Worm (Caenorhabditis elegans): ENCODE data around the gene F10C1.23.
A peak's percentile ranks its signal among the peaks of the same experiment; 100 is the strongest.

F10C1.23 gene

ce11 chrII:5768274-5768820 is 10.5 kb downstream of the F10C1.23 start:
- TF ChIP-seq ceh-100 (GFP tag; IDR thresholded peaks at IDR 0.05), result no peak
- TF ChIP-seq dpff-1 (tag; optimal IDR thresholded peaks at IDR 0.05), result no peak
- TF ChIP-seq nfya-1 (tag; optimal IDR thresholded peaks at IDR 0.05; ENCODE audit: borderline replicate concordance, insufficient read depth), result no peak
- TF ChIP-seq T26A5.8 (tag; optimal IDR thresholded peaks at IDR 0.05), result no peak

- peak; percentile 33; the same call in 1 of the 2 replicates for TF ChIP-seq egrh-3 (GFP tag; IDR thresholded peaks at IDR 0.05)
- no peak for TF ChIP-seq ztf-3 (GFP tag; optimal IDR thresholded peaks at IDR 0.05)
- TF ChIP-seq zfh-2 (GFP tag; conservative IDR thresholded peaks at IDR 0.05), result peak; percentile 59; the same call in 1 of the 2 replicates
- TF ChIP-seq nfyb-1 (GFP tag; IDR thresholded peaks at IDR 0.05), result peak; percentile 83
- TF ChIP-seq T07F8.4 (tag; optimal IDR thresholded peaks at IDR 0.05), result peak; percentile 37
- TF ChIP-seq madf-3 (GFP tag; IDR thresholded peaks at IDR 0.05), result 0 out of 2 replicates have a peak, but pooled peaks have one; percentile 55
- peak; percentile 73 for TF ChIP-seq dox-1 (GFP tag; IDR thresholded peaks at IDR 0.05)
- TF ChIP-seq cebp-1 (GFP tag; IDR thresholded peaks at IDR 0.05), result no peak
- no peak for TF ChIP-seq cebp-1 (tag; optimal IDR thresholded peaks at IDR 0.05)
- no peak for TF ChIP-seq akir-1 (GFP tag; optimal IDR thresholded peaks at IDR 0.05)
- TF ChIP-seq snpc-1.3 (tag; optimal IDR thresholded peaks at IDR 0.05; ENCODE audit: insufficient read depth), result peak; percentile 20
- no peak for TF ChIP-seq lag-1 (GFP tag; IDR thresholded peaks at IDR 0.05)
- TF ChIP-seq hmg-20 (GFP tag; IDR thresholded peaks at IDR 0.05), result no peak
- TF ChIP-seq B0019.2 (GFP tag; conservative IDR thresholded peaks at IDR 0.05), result no peak
- TF ChIP-seq ztf-22 (GFP tag; optimal IDR thresholded peaks at IDR 0.05), result no peak
- TF ChIP-seq repo-1 (tag; optimal IDR thresholded peaks at IDR 0.05), result peak; percentile 2
- no peak for TF ChIP-seq T26A5.8 (tag; optimal IDR thresholded peaks at IDR 0.05)
- TF ChIP-seq F49E8.2 (tag; optimal IDR thresholded peaks at IDR 0.05; ENCODE audit: insufficient read depth), result no peak
- peak; percentile 57 for TF ChIP-seq madf-6 (GFP tag; IDR thresholded peaks at IDR 0.05)
- no peak for TF ChIP-seq B0035.1 (tag; optimal IDR thresholded peaks at IDR 0.05)
- peak; percentile 57 for TF ChIP-seq somi-1 (GFP tag; optimal IDR thresholded peaks at IDR 0.05)
- no peak for TF ChIP-seq F55B11.4 (tag; optimal IDR thresholded peaks at IDR 0.05; ENCODE audit: borderline replicate concordance, insufficient read depth)
- no peak for TF ChIP-seq C06A6.2 (GFP tag; conservative IDR thresholded peaks at IDR 0.05)
- TF ChIP-seq F39B2.1 (GFP tag; IDR thresholded peaks at IDR 0.05), result no peak
- TF ChIP-seq ztf-18 (tag; optimal IDR thresholded peaks at IDR 0.05), result peak; percentile 58
- TF ChIP-seq efl-1 (GFP tag; optimal IDR thresholded peaks at IDR 0.05), result no peak
- TF ChIP-seq gei-17 (GFP tag; optimal IDR thresholded peaks at IDR 0.05), result no peak
- no peak for TF ChIP-seq attf-3 (GFP tag; conservative IDR thresholded peaks at IDR 0.05)
- no peak for TF ChIP-seq ztf-26 (tag; optimal IDR thresholded peaks at IDR 0.05)
- peak; percentile 54 for TF ChIP-seq zim-3 (tag; optimal IDR thresholded peaks at IDR 0.05)
- no peak for TF ChIP-seq Y67H2A.10 (GFP tag; conservative IDR thresholded peaks at IDR 0.05)
- peak; percentile 73; the same call in 1 of the 2 replicates for TF ChIP-seq ztf-6 (GFP tag; IDR thresholded peaks at IDR 0.05)
- TF ChIP-seq attf-5 (GFP tag; optimal IDR thresholded peaks at IDR 0.05), result peak; percentile 35
- no peak for TF ChIP-seq ztf-25 (GFP tag; IDR thresholded peaks at IDR 0.05)
- no peak for TF ChIP-seq hlh-26 (GFP tag; conservative IDR thresholded peaks at IDR 0.05)
- peak; percentile 31 for TF ChIP-seq ZK185.1 (tag; optimal IDR thresholded peaks at IDR 0.05; ENCODE audit: poor library complexity, severe bottlenecking)
- TF ChIP-seq bed-1 (GFP tag; IDR thresholded peaks at IDR 0.05), result no peak
- peak; percentile 66 for TF ChIP-seq die-1 (tag; optimal IDR thresholded peaks at IDR 0.05)
- TF ChIP-seq lsl-1 (GFP tag; optimal IDR thresholded peaks at IDR 0.05), result no peak
- TF ChIP-seq ekl-4 (GFP tag; IDR thresholded peaks at IDR 0.05), result 0 out of 2 replicates have a peak, but pooled peaks have one; percentile 11
- TF ChIP-seq unc-62 (GFP tag; optimal IDR thresholded peaks at IDR 0.05), result no peak
- TF ChIP-seq aptf-3 (GFP tag; IDR thresholded peaks at IDR 0.05), result no peak
These were observed 14.8 kb downstream of the F10C1.23 start for ce11 chrII:5772547-5773142.

All from whole organism, young adult.